Worm (Caenorhabditis elegans): ENCODE measurements around the gene T11F9.10.
A peak's percentile ranks its signal among the peaks of the same experiment; 100 is the strongest.
"Not testable (repeated sequence)": the region's sequence is repeated elsewhere in the genome, so short reads cannot be mapped to it uniquely, and the experiment has no call there.

- not testable (repeated sequence) for TF ChIP-seq unc-62 (GFP tag; optimal IDR thresholded peaks at IDR 0.05); aly-2 (tag; optimal IDR thresholded peaks at IDR 0.05); mdl-1 (tag; optimal IDR thresholded peaks at IDR 0.05); nhr-11 (tag; optimal IDR thresholded peaks at IDR 0.05); ztf-11 (tag; optimal IDR thresholded peaks at IDR 0.05); nhr-12 (tag; optimal IDR thresholded peaks at IDR 0.05); ceh-82 (tag; optimal IDR thresholded peaks at IDR 0.05); ztf-4 (tag; optimal IDR thresholded peaks at IDR 0.05)
- TF ChIP-seq nhr-25 (tag; optimal IDR thresholded peaks at IDR 0.05) (peak; percentile 47), pqm-1 (tag; optimal IDR thresholded peaks at IDR 0.05) (peak; percentile 20), lsy-12 (tag; optimal IDR thresholded peaks at IDR 0.05) (peak; percentile 49), snpc-4 (tag; optimal IDR thresholded peaks at IDR 0.05) (peak; percentile 20), lin-39 (tag; optimal IDR thresholded peaks at IDR 0.05) (peak; percentile 22), jun-1 (tag; optimal IDR thresholded peaks at IDR 0.05) (peak; percentile 44)
Observed at ce11 chrV:11504853-11505397, 18.1 kb downstream of the T11F9.10 start, which contains the start of the genes C55A6.1 and C55A6.10.

Measured in whole organism, L3 larva.